Fruit fly (Drosophila melanogaster): Measurements from ENCODE around the gene Rga.
A peak's percentile ranks its signal among the peaks of the same experiment; 100 is the strongest.

Rga gene

DNA sequence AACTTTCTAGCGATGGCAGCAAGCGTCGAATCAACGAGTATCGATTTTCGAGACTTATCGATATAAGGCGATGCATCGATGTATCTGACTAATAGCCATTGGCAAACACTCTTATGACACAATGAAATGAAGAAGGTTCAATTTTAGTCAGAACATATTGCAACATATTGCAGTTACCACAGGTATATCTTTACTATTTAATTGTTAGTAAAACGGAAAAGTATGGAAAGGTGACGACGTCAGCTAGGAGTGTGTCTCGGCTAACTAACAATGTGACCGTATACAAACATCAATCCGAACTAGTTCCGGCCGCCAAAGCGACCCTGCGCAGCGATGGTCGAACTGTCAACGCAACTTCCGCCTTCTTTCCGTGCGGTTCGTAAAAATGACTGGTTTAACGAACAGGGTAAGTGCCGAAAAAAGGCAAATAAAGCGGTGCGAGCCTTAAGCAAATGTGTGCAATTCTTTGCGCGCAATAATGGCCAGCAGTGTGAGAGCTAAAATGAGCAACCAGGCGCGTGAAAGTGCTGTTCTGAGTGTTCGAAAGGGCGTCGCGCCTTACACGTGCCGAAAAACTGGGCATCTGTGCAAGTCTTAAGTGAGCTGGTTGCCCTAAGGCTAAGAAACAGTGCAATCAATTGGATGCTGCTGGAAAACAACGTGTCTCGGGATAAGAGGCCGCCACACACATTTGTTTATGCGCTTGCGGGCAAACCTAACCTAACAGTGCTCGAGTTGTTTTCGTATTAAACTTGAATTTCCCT is 11.4 kb upstream of the Rga start, which contains the start of the genes Dph4, Spec2 and RpL13A (continued):
- TF ChIP-seq CG17829 (tag; optimal IDR thresholded peaks at IDR 0.05), result peak; percentile 91
- TF ChIP-seq cwo (GFP tag; optimal IDR thresholded peaks at IDR 0.05), result peak; percentile 5
- no peak for TF ChIP-seq Gsc (GFP tag; IDR thresholded peaks at IDR 0.05)
- peak; percentile 81 to 86 for TF ChIP-seq Hr51 (GFP tag; optimal IDR thresholded peaks at IDR 0.05)
- TF ChIP-seq chm (GFP tag; IDR thresholded peaks at IDR 0.05), result no peak
- peak; percentile 74 for TF ChIP-seq CG6654 (GFP tag; optimal IDR thresholded peaks at IDR 0.05)
- TF ChIP-seq CG34376 (GFP tag; optimal IDR thresholded peaks at IDR 0.05), result peak; percentile 98
- TF ChIP-seq Hand (GFP tag; optimal IDR thresholded peaks at IDR 0.05), result peak; percentile 87
- TF ChIP-seq CG5245 (GFP tag; optimal IDR thresholded peaks at IDR 0.05), result peak; percentile 86
- peak; percentile 88 for TF ChIP-seq CG1529 (GFP tag; optimal IDR thresholded peaks at IDR 0.05)
- TF ChIP-seq exex (tag; optimal IDR thresholded peaks at IDR 0.05), result peak; percentile 62
- peak; percentile 83 for TF ChIP-seq TFAM (GFP tag; optimal IDR thresholded peaks at IDR 0.05)
- TF ChIP-seq CG7839 (tag; optimal IDR thresholded peaks at IDR 0.05), result peak; percentile 85
- no peak for TF ChIP-seq sob (GFP tag; IDR thresholded peaks at IDR 0.05)
- TF ChIP-seq CG13424 (tag; optimal IDR thresholded peaks at IDR 0.05), result peak; percentile 72
- TF ChIP-seq Dip3 (GFP tag; optimal IDR thresholded peaks at IDR 0.05), result peak; percentile 89
- no peak for TF ChIP-seq seq (GFP tag; IDR thresholded peaks at IDR 0.05)
- TF ChIP-seq sqz (GFP tag; optimal IDR thresholded peaks at IDR 0.05), result peak; percentile 82
- TF ChIP-seq crc (GFP tag; optimal IDR thresholded peaks at IDR 0.05), result peak; percentile 90
- TF ChIP-seq CG11085 (GFP tag; IDR thresholded peaks at IDR 0.05), result no peak
- TF ChIP-seq ind (GFP tag; optimal IDR thresholded peaks at IDR 0.05), result peak; percentile 75
- TF ChIP-seq lmd (GFP tag; IDR thresholded peaks at IDR 0.05), result no peak
- peak in 1 of 3 experiments; percentile 59 for TF ChIP-seq Stat92E (GFP tag; optimal IDR thresholded peaks at IDR 0.05)
- peak; percentile 49; the same call in 1 of the 2 replicates for TF ChIP-seq CG6272 (GFP tag; IDR thresholded peaks at IDR 0.05)
- peak; percentile 81 to 93 for TF ChIP-seq dpn (GFP tag; optimal IDR thresholded peaks at IDR 0.05)
- no peak for TF ChIP-seq CG7357 (GFP tag; IDR thresholded peaks at IDR 0.05)
- TF ChIP-seq trh (GFP tag; optimal IDR thresholded peaks at IDR 0.05), result peak; percentile 69
- TF ChIP-seq CoRest (tag; optimal IDR thresholded peaks at IDR 0.05), result peak; percentile 82
- TF ChIP-seq scrt (GFP tag; optimal IDR thresholded peaks at IDR 0.05), result peak; percentile 89
- TF ChIP-seq Atf-2 (GFP tag; optimal IDR thresholded peaks at IDR 0.05), result peak; percentile 88
- no peak for TF ChIP-seq sim (GFP tag; IDR thresholded peaks at IDR 0.05)
- TF ChIP-seq CG3726 (GFP tag; IDR thresholded peaks at IDR 0.05), result no peak
- TF ChIP-seq HLH54F (GFP tag; optimal IDR thresholded peaks at IDR 0.05), result peak; percentile 84
- TF ChIP-seq CG10274 (GFP tag; optimal IDR thresholded peaks at IDR 0.05), result peak; percentile 87
- TF ChIP-seq CG30403 (GFP tag; optimal IDR thresholded peaks at IDR 0.05), result peak; percentile 83
- no peak for TF ChIP-seq CG14860 (GFP tag; IDR thresholded peaks at IDR 0.05; ENCODE audit: partially characterized antibody)
- no peak for TF ChIP-seq sc (optimal IDR thresholded peaks at IDR 0.05)
- peak; percentile 86 for TF ChIP-seq sc (GFP tag; optimal IDR thresholded peaks at IDR 0.05)
- TF ChIP-seq CG1832 (GFP tag; optimal IDR thresholded peaks at IDR 0.05), result no peak
- TF ChIP-seq CG12219 (GFP tag; optimal IDR thresholded peaks at IDR 0.05), result peak; percentile 91
- TF ChIP-seq CG9797 (GFP tag; optimal IDR thresholded peaks at IDR 0.05), result peak; percentile 98
- TF ChIP-seq ci (GFP tag; IDR thresholded peaks at IDR 0.05), result no peak
- TF ChIP-seq Hr39 (optimal IDR thresholded peaks at IDR 0.05), result no peak
- peak; percentile 87 for TF ChIP-seq CG31365 (tag; optimal IDR thresholded peaks at IDR 0.05)
- no peak for TF ChIP-seq yki (optimal IDR thresholded peaks at IDR 0.05)
- TF ChIP-seq CG17802 (tag; optimal IDR thresholded peaks at IDR 0.05), result peak; percentile 85
- TF ChIP-seq CG7556 (GFP tag; optimal IDR thresholded peaks at IDR 0.05), result peak; percentile 84
- peak; percentile 92 for TF ChIP-seq Fer3 (tag; optimal IDR thresholded peaks at IDR 0.05)
- no peak for TF ChIP-seq rib (GFP tag; IDR thresholded peaks at IDR 0.05)
- TF ChIP-seq gcm (GFP tag; optimal IDR thresholded peaks at IDR 0.05), result peak; percentile 90

Measured in whole organism, embryonic.